Fruit fly (Drosophila melanogaster): ENCODE results near the gene hdly.

DNA sequence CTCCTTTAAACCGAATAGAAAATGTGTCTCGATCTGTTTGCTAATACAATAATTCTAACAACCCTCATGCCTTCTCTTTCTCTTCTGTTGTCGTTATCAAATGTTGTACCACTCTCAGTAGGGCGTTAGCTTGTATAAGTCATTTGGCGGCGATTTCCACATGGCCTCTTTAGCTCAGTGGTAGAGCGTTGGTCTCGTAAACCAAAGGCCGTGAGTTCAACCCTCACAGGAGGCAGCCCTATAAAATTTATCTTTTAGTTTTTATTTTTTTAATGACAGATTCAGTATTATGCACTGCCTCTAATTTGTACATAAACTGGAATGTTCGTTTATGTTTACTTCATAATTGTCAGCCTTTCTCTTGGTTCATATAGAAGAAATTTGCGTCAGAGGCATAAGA, 22.6 kb upstream of the hdly start:
- TF ChIP-seq CG9948 (tag; optimal IDR thresholded peaks at IDR 0.05): no peak
- TF ChIP-seq Ets98B (GFP tag; IDR thresholded peaks at IDR 0.05): no peak
- no peak for TF ChIP-seq CG14655 (GFP tag; optimal IDR thresholded peaks at IDR 0.05)
- TF ChIP-seq CG12605 (GFP tag; IDR thresholded peaks at IDR 0.05): no peak; the same call in 1 of the 2 replicates
- TF ChIP-seq CG8301 (tag; optimal IDR thresholded peaks at IDR 0.05): no peak
- no peak for TF ChIP-seq fd96Ca (GFP tag; IDR thresholded peaks at IDR 0.05)

All from whole organism, pupa.